Fruit fly (Drosophila melanogaster) whole organism, embryonic: ENCODE data around the gene f-cup.
A peak's percentile ranks its signal among the peaks of the same experiment; 100 is the strongest.

Experiments
- CG11504 ChIP-seq: fragments of 200-800 bp; sonication (Bioruptor generic); optimal IDR thresholded peaks from 3 replicates; lab custom pipeline; 2019; ENCODE audit warnings: missing biosample characterization, mild to moderate bottlenecking, missing genetic modification characterization, moderate library complexity
- CG12659 ChIP-seq: fragments of 200-800 bp; sonication (Bioruptor generic); optimal IDR thresholded peaks from 3 replicates; lab custom pipeline; 2017; ENCODE audit warnings: mild to moderate bottlenecking, missing biosample characterization, missing genetic modification reagents, missing genetic modification characterization
- CG13287 ChIP-seq: fragments of 200-800 bp; sonication (Bioruptor generic); IDR thresholded peaks from 2 replicates; pipeline ENCODE4 v1.3.6; 2022; ENCODE audit warnings: missing biosample characterization, missing genetic modification characterization; ENCODE audit not compliant: partially characterized antibody
- CG15514 ChIP-seq: fragments of 200-800 bp; sonication (Bioruptor generic); optimal IDR thresholded peaks from 3 replicates; lab custom pipeline; 2017; ENCODE audit warnings: missing biosample characterization, missing genetic modification characterization, mild to moderate bottlenecking, moderate library complexity, missing genetic modification reagents
- CG16863 ChIP-seq: fragments of 200-800 bp; sonication (Bioruptor generic); optimal IDR thresholded peaks from 3 replicates; lab custom pipeline; 2016; ENCODE audit warnings: missing biosample characterization, missing genetic modification characterization
- CG17186 ChIP-seq: fragments of 200-800 bp; sonication (Bioruptor generic); optimal IDR thresholded peaks from 3 replicates; lab custom pipeline; 2017; ENCODE audit warnings: missing biosample characterization, missing genetic modification reagents, missing genetic modification characterization
- CG18599 ChIP-seq: fragments of 200-800 bp; sonication (Bioruptor generic); optimal IDR thresholded peaks from 3 replicates; lab custom pipeline; 2017; ENCODE audit warnings: missing biosample characterization, missing genetic modification characterization, mild to moderate bottlenecking, moderate library complexity, missing genetic modification reagents
- CG2199 ChIP-seq: fragments of 200-800 bp; sonication (Bioruptor generic); IDR thresholded peaks from 3 replicates; pipeline ENCODE4 v1.3.6; 2022; ENCODE audit warnings: missing biosample characterization, missing genetic modification characterization
- CG31365 ChIP-seq: fragments of 200-800 bp; sonication (Bioruptor generic); optimal IDR thresholded peaks from 2 replicates; lab custom pipeline; 2018; ENCODE audit warnings: missing biosample characterization, mild to moderate bottlenecking, missing genetic modification characterization
- CG3281 ChIP-seq: fragments of 200-800 bp; sonication (Bioruptor generic); optimal IDR thresholded peaks from 3 replicates; lab custom pipeline; 2017; ENCODE audit warnings: missing biosample characterization, mild to moderate bottlenecking, missing genetic modification characterization
- CG5245 ChIP-seq: fragments of 200-800 bp; sonication (Bioruptor generic); optimal IDR thresholded peaks from 3 replicates; lab custom pipeline; 2016; ENCODE audit warnings: missing biosample characterization, missing genetic modification characterization
- CG7271 ChIP-seq: fragments of 200-800 bp; sonication (Bioruptor generic); optimal IDR thresholded peaks from 2 replicates; lab custom pipeline; 2018; ENCODE audit warnings: missing biosample characterization, mild to moderate bottlenecking, missing genetic modification characterization, moderate library complexity
- CG7928 ChIP-seq: fragments of 200-800 bp; sonication (Bioruptor generic); optimal IDR thresholded peaks from 2 replicates; lab custom pipeline; 2017; ENCODE audit warnings: missing biosample characterization, mild to moderate bottlenecking, missing genetic modification characterization
- CG7987 ChIP-seq: fragments of 200-800 bp; sonication (Bioruptor generic); optimal IDR thresholded peaks from 2 replicates; lab custom pipeline; 2018; ENCODE audit warnings: missing biosample characterization, mild to moderate bottlenecking, missing genetic modification characterization, moderate library complexity
- CG9932 ChIP-seq: fragments of 200-800 bp; sonication (Bioruptor generic); IDR thresholded peaks from 2 replicates; pipeline ENCODE4 v1.3.6; 2022; ENCODE audit warnings: missing biosample characterization, missing genetic modification characterization
- Dp ChIP-seq: fragments of 200-800 bp; sonication (Bioruptor generic); optimal IDR thresholded peaks from 2 replicates; lab custom pipeline; 2018; ENCODE audit warnings: missing biosample characterization, mild to moderate bottlenecking, missing genetic modification characterization, moderate library complexity
- Drgx ChIP-seq: fragments of 200-800 bp; sonication (Bioruptor generic); IDR thresholded peaks from 2 replicates; pipeline ENCODE4 v1.3.6; 2022; ENCODE audit warnings: missing biosample characterization, missing genetic modification characterization
- E2f2 ChIP-seq: fragments of 200-800 bp; sonication (Bioruptor generic); IDR thresholded peaks from 2 replicates; pipeline ENCODE4 v1.3.6; 2022; ENCODE audit warnings: missing biosample characterization, missing genetic modification characterization
- ERR ChIP-seq: fragments of 200-800 bp; sonication (Bioruptor generic); optimal IDR thresholded peaks from 2 replicates; lab custom pipeline; 2016; ENCODE audit warnings: missing biosample characterization, missing genetic modification characterization
- Ets65A ChIP-seq: fragments of 200-800 bp; sonication (Bioruptor generic); peaks from one replicate; lab custom pipeline; 2016; ENCODE audit warnings: missing biosample characterization, missing genetic modification characterization
- Hr78 ChIP-seq, 2 experiments: fragments of 200-800 bp in 1 of 2; fragments of >200 bp in 1 of 2; sonication (Bioruptor generic) in 1 of 2; optimal IDR thresholded peaks; 2 replicates each; lab custom pipeline; 2017 to 2019; ENCODE audit warnings: missing biosample characterization in 2 of 2, missing genetic modification characterization in 2 of 2, mild to moderate bottlenecking in 1 of 2, moderate library complexity in 1 of 2
- Hsf ChIP-seq: fragments of 200-800 bp; sonication (Bioruptor generic); optimal IDR thresholded peaks from 3 replicates; lab custom pipeline; 2016; ENCODE audit warnings: missing biosample characterization, missing genetic modification characterization
- MBD-R2 ChIP-seq: fragments of 200-800 bp; sonication (Bioruptor generic); IDR thresholded peaks from 2 replicates; pipeline ENCODE4 v1.3.6; 2022; ENCODE audit warnings: missing biosample characterization, missing genetic modification characterization
- MESR4 ChIP-seq: fragments of 200-800 bp; sonication (Bioruptor generic); optimal IDR thresholded peaks from 2 replicates; lab custom pipeline; 2018; ENCODE audit warnings: missing biosample characterization, mild to moderate bottlenecking, missing genetic modification characterization, moderate library complexity
- Med ChIP-seq: fragments of 200-800 bp; sonication (Bioruptor generic); peaks from one replicate; lab custom pipeline; 2016; ENCODE audit warnings: missing biosample characterization, missing genetic modification characterization, mild to moderate bottlenecking, inconsistent platforms, moderate library complexity
- Meics ChIP-seq: fragments of 200-800 bp; sonication (Bioruptor generic); optimal IDR thresholded peaks from 2 replicates; lab custom pipeline; 2017; ENCODE audit warnings: missing biosample characterization, mild to moderate bottlenecking, missing genetic modification characterization
- Rfx ChIP-seq: fragments of 200-800 bp; sonication (Bioruptor generic); IDR thresholded peaks from 2 replicates; pipeline ENCODE4 v1.3.6; 2022; ENCODE audit warnings: missing biosample characterization, missing genetic modification characterization
- Sin3A ChIP-seq: fragments of >200 bp; optimal IDR thresholded peaks from 2 replicates; lab custom pipeline; 2018
- Sry-δ ChIP-seq: fragments of 200-800 bp; sonication (Bioruptor generic); optimal IDR thresholded peaks from 2 replicates; lab custom pipeline; 2016; ENCODE audit warnings: missing biosample characterization, missing genetic modification characterization
- YL-1 ChIP-seq: fragments of 200-800 bp; sonication (Bioruptor generic); optimal IDR thresholded peaks from 3 replicates; lab custom pipeline; 2017; ENCODE audit warnings: missing biosample characterization, mild to moderate bottlenecking, missing genetic modification characterization
- amos ChIP-seq: fragments of 200-800 bp; sonication (Bioruptor generic); IDR thresholded peaks from 2 replicates; pipeline ENCODE4 v1.3.6; 2022; ENCODE audit warnings: missing biosample characterization, missing genetic modification characterization; ENCODE audit not compliant: partially characterized antibody
- bbx ChIP-seq: fragments of 200-800 bp; sonication (Bioruptor generic); IDR thresholded peaks from 2 replicates; pipeline ENCODE4 v1.3.6; 2022; ENCODE audit warnings: missing biosample characterization, missing genetic modification characterization; ENCODE audit not compliant: partially characterized antibody
- ci ChIP-seq: fragments of 200-800 bp; sonication (Bioruptor generic); IDR thresholded peaks from 3 replicates; pipeline ENCODE4 v1.3.6; 2022; ENCODE audit warnings: missing biosample characterization, missing genetic modification characterization
- crp ChIP-seq, 2 experiments: fragments of 200-800 bp; sonication (Bioruptor generic); optimal IDR thresholded peaks; 2 replicates in 1 of 2; 3 replicates in 1 of 2; lab custom pipeline; 2017; ENCODE audit warnings: missing biosample characterization in 2 of 2, missing genetic modification characterization in 2 of 2, mild to moderate bottlenecking in 1 of 2, moderate library complexity in 1 of 2
- dysf ChIP-seq: fragments of 200-800 bp; sonication (Bioruptor generic); IDR thresholded peaks from 3 replicates; pipeline ENCODE4 v1.3.6; 2022; ENCODE audit warnings: missing biosample characterization, missing genetic modification characterization
- gcm ChIP-seq: fragments of 200-800 bp; sonication (Bioruptor generic); optimal IDR thresholded peaks from 2 replicates; lab custom pipeline; 2019; ENCODE audit warnings: missing biosample characterization, mild to moderate bottlenecking, missing genetic modification characterization, moderate library complexity
- grau ChIP-seq: fragments of 200-800 bp; optimal IDR thresholded peaks from 3 replicates; lab custom pipeline; 2019; ENCODE audit warnings: missing biosample characterization, mild to moderate bottlenecking, missing genetic modification characterization, moderate library complexity
- hkb ChIP-seq, 2 experiments: fragments of 200-800 bp in 1 of 2; fragments of >200 bp in 1 of 2; sonication (Bioruptor generic) in 1 of 2; IDR thresholded peaks in 1 of 2; optimal IDR thresholded peaks in 1 of 2; 2 replicates each; pipeline versions ENCODE4 v1.3.6 to Lab custom; 2017 to 2022; ENCODE audit warnings: missing biosample characterization in 1 of 2, missing genetic modification characterization in 1 of 2
- inv ChIP-seq: fragments of 200-800 bp; sonication (Bioruptor generic); IDR thresholded peaks from 2 replicates; pipeline ENCODE4 v1.3.6; 2022; ENCODE audit warnings: missing biosample characterization, missing genetic modification characterization; ENCODE audit not compliant: partially characterized antibody
- klu ChIP-seq: fragments of 200-800 bp; sonication (Bioruptor generic); IDR thresholded peaks from 2 replicates; pipeline ENCODE4 v1.3.6; 2022; ENCODE audit warnings: missing biosample characterization, missing genetic modification characterization
- pb ChIP-seq: fragments of 200-800 bp; sonication (Bioruptor generic); optimal IDR thresholded peaks from 3 replicates; lab custom pipeline; 2016; ENCODE audit warnings: missing biosample characterization, missing genetic modification characterization
- pita ChIP-seq: fragments of 200-800 bp; sonication (Bioruptor generic); optimal IDR thresholded peaks from 2 replicates; lab custom pipeline; 2017; ENCODE audit warnings: missing biosample characterization, mild to moderate bottlenecking, missing genetic modification characterization
- sna ChIP-seq: fragments of 200-800 bp; sonication (Bioruptor generic); IDR thresholded peaks from 2 replicates; pipeline ENCODE4 v1.3.6; 2022; ENCODE audit warnings: missing biosample characterization, missing genetic modification characterization; ENCODE audit not compliant: partially characterized antibody
- sqz ChIP-seq: fragments of 200-800 bp; sonication (Bioruptor generic); optimal IDR thresholded peaks from 3 replicates; lab custom pipeline; 2018; ENCODE audit warnings: missing biosample characterization, mild to moderate bottlenecking, missing genetic modification characterization
- sug ChIP-seq: fragments of 200-800 bp; optimal IDR thresholded peaks from 2 replicates; lab custom pipeline; 2019; ENCODE audit warnings: missing biosample characterization, mild to moderate bottlenecking, missing genetic modification characterization, moderate library complexity
- tna ChIP-seq: fragments of 200-800 bp; sonication (Bioruptor generic); IDR thresholded peaks from 2 replicates; pipeline ENCODE4 v1.3.6; 2022; ENCODE audit warnings: missing biosample characterization, missing genetic modification characterization; ENCODE audit not compliant: partially characterized antibody
- toy ChIP-seq: fragments of 200-800 bp; sonication (Bioruptor generic); IDR thresholded peaks from 2 replicates; pipeline ENCODE4 v1.3.6; 2022; ENCODE audit warnings: missing biosample characterization, missing genetic modification characterization
- vfl ChIP-seq: fragments of 200-800 bp; sonication (Bioruptor generic); optimal IDR thresholded peaks from 2 replicates; lab custom pipeline; 2016; ENCODE audit warnings: missing biosample characterization, missing genetic modification characterization
- vnd ChIP-seq: fragments of 200-800 bp; sonication (Bioruptor generic); IDR thresholded peaks from 3 replicates; pipeline ENCODE4 v1.3.6; 2022; ENCODE audit warnings: missing biosample characterization, missing genetic modification characterization; ENCODE audit not compliant: partially characterized antibody

Gene f-cup

DNA sequence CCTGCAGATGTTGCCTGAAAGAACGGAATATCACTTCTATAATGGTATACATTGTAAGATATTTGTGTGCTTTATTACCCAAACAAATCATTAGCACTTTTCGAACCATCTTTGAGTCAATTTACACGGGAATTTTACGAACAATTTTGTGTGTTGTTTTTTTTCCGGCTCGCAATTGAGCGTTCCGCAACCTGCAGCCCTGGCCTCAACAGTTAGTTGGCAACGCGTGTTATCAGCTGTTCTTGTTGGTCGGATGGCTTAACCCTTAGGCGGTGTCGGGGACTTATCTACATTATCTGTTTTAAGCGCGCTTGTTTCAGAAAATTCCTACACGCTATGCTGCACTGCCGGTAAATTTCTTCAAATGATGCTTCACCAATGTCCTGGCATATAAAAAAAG lies 10.0 kb upstream of the f-cup start (continued):
- TF ChIP-seq Rfx (peak; percentile 47), ci (peak; percentile 34; the same call in 1 of the 3 replicates), Hsf (GFP tag; lab: Kevin White, UChicago) (peak; percentile 8), Hr78 (GFP tag; optimal IDR thresholded peaks at IDR 0.05; lab: Kevin White, UChicago) (peak in 1 of 2 experiments; percentile 12), CG15514 (GFP tag; lab: Kevin White, UChicago) (peak; percentile 97), tna (peak; percentile 37; the same call in 1 of the 2 replicates), CG17186 (GFP tag; lab: Kevin White, UChicago) (peak; percentile 39), dysf (GFP tag; lab: Robert Waterston, UW) (peak; percentile 6; the same call in 1 of the 3 replicates), Drgx (GFP tag; lab: Robert Waterston, UW) (0 out of 2 replicates have a peak, but pooled peaks have one; percentile 13), CG13287 (GFP tag; lab: Robert Waterston, UW) (peak; percentile 53), vnd (GFP tag; lab: Robert Waterston, UW) (peak; percentile 40; the same call in 1 of the 3 replicates), Sry-δ (peak; percentile 23), pita (GFP tag; lab: Kevin White, UChicago) (no peak), CG12659 (GFP tag; lab: Kevin White, UChicago) (peak; percentile 28), sqz (peak; percentile 52), CG2199 (GFP tag; lab: Robert Waterston, UW) (peak; percentile 78), sna (GFP tag; lab: Robert Waterston, UW) (0 out of 2 replicates have a peak, but pooled peaks have one; percentile 26), gcm (GFP tag; lab: Kevin White, UChicago) (peak; percentile 12), Sin3A (lab: Kevin White, UChicago) (peak; percentile 41), grau (tag; lab: Kevin White, UChicago) (peak; percentile 1), amos (GFP tag; lab: Robert Waterston, UW) (peak; percentile 31), CG5245 (GFP tag; lab: Kevin White, UChicago) (no peak), pb (GFP tag; lab: Kevin White, UChicago) (no peak), sug (tag; lab: Kevin White, UChicago) (peak; percentile 1), CG31365 (peak; percentile 1), bbx (peak; percentile 56), E2f2 (GFP tag; lab: Robert Waterston, UW) (peak; percentile 62), CG3281 (GFP tag; lab: Kevin White, UChicago) (peak; percentile 61), ERR (peak; percentile 12), CG11504 (tag; lab: Kevin White, UChicago) (peak; percentile 60), MESR4 (GFP tag; lab: Kevin White, UChicago) (peak; percentile 51), CG9932 (peak; percentile 56), CG18599 (GFP tag; lab: Kevin White, UChicago) (peak; percentile 13), YL-1 (peak; percentile 29), toy (GFP tag; lab: Robert Waterston, UW) (no peak), Meics (peak; percentile 23), Med (GFP tag; lab: Kevin White, UChicago) (peak; percentile 48), MBD-R2 (GFP tag; lab: Robert Waterston, UW) (peak; percentile 99), hkb (optimal IDR thresholded peaks at IDR 0.05; lab: Kevin White, UChicago) (no peak), hkb (GFP tag; IDR thresholded peaks at IDR 0.05; lab: Robert Waterston, UW) (0 out of 2 replicates have a peak, but pooled peaks have one; percentile 15), Ets65A (GFP tag; lab: Kevin White, UChicago) (peak; percentile 55), CG16863 (GFP tag; lab: Kevin White, UChicago) (no peak), klu (GFP tag; lab: Robert Waterston, UW) (no peak), inv (no peak), crp (GFP tag; optimal IDR thresholded peaks at IDR 0.05; lab: Kevin White, UChicago) (peak; percentile 91 to 97), vfl (GFP tag; lab: Kevin White, UChicago) (no peak), CG7928 (GFP tag; lab: Kevin White, UChicago) (peak; percentile 94), CG7987 (peak; percentile 9), Dp (peak; percentile 38), CG7271 (tag; lab: Kevin White, UChicago) (no peak)
